Fruit fly (Drosophila melanogaster) whole organism, embryonic: ENCODE results near the gene trx.

Experiments
- Antp ChIP-seq: fragments of 200-800 bp; sonication (Bioruptor generic); optimal IDR thresholded peaks from 3 replicates; lab custom pipeline; 2016; ENCODE audit warnings: missing biosample characterization, missing genetic modification characterization
- CG10431 ChIP-seq: fragments of 200-800 bp; sonication (Bioruptor generic); optimal IDR thresholded peaks from 3 replicates; lab custom pipeline; 2018; ENCODE audit warnings: missing biosample characterization, mild to moderate bottlenecking, missing genetic modification characterization
- CG10979 ChIP-seq: fragments of 200-800 bp; sonication (Bioruptor generic); optimal IDR thresholded peaks from 2 replicates; lab custom pipeline; 2018; ENCODE audit warnings: missing biosample characterization, mild to moderate bottlenecking, missing genetic modification characterization, moderate library complexity
- CG11456 ChIP-seq: fragments of 200-800 bp; sonication (Bioruptor generic); IDR thresholded peaks from 3 replicates; pipeline ENCODE4 v1.3.6; 2022; ENCODE audit warnings: missing biosample characterization, missing genetic modification characterization
- CG11723 ChIP-seq: fragments of 200-800 bp; sonication (Bioruptor generic); optimal IDR thresholded peaks from 2 replicates; lab custom pipeline; 2017; ENCODE audit warnings: missing biosample characterization, mild to moderate bottlenecking, missing genetic modification characterization
- CG16815 ChIP-seq: fragments of 200-800 bp; sonication (Bioruptor generic); optimal IDR thresholded peaks from 3 replicates; lab custom pipeline; 2017; ENCODE audit warnings: missing biosample characterization, mild to moderate bottlenecking, missing genetic modification characterization
- CG17186 ChIP-seq: fragments of 200-800 bp; sonication (Bioruptor generic); optimal IDR thresholded peaks from 3 replicates; lab custom pipeline; 2017; ENCODE audit warnings: missing biosample characterization, missing genetic modification reagents, missing genetic modification characterization
- CG17328 ChIP-seq: fragments of 200-800 bp; sonication (Bioruptor generic); IDR thresholded peaks from 2 replicates; pipeline ENCODE4 v1.3.6; 2022; ENCODE audit warnings: missing biosample characterization, missing genetic modification characterization
- CG17361 ChIP-seq: fragments of 200-800 bp; sonication (Bioruptor generic); IDR thresholded peaks from 3 replicates; pipeline ENCODE4 v1.3.6; 2022; ENCODE audit warnings: missing biosample characterization, missing genetic modification characterization
- CG17912 ChIP-seq: fragments of 200-800 bp; sonication (Bioruptor generic); optimal IDR thresholded peaks from 2 replicates; lab custom pipeline; 2018; ENCODE audit warnings: missing biosample characterization, mild to moderate bottlenecking, missing genetic modification characterization
- CG2120 ChIP-seq: fragments of 200-800 bp; sonication (Bioruptor generic); optimal IDR thresholded peaks from 3 replicates; lab custom pipeline; 2016; ENCODE audit warnings: missing biosample characterization, missing genetic modification characterization
- CG31441 ChIP-seq: fragments of 200-800 bp; sonication (Bioruptor generic); IDR thresholded peaks from 2 replicates; pipeline ENCODE4 v1.3.6; 2022; ENCODE audit warnings: missing biosample characterization, missing genetic modification characterization
- CG4360 ChIP-seq: fragments of 200-800 bp; sonication (Bioruptor generic); IDR thresholded peaks from 2 replicates; pipeline ENCODE4 v1.3.6; 2022; ENCODE audit warnings: missing biosample characterization, missing genetic modification characterization
- CG6689 ChIP-seq: fragments of 200-800 bp; sonication (Bioruptor generic); IDR thresholded peaks from 2 replicates; pipeline ENCODE4 v1.3.6; 2022; ENCODE audit warnings: missing biosample characterization, missing genetic modification characterization
- CG8089 ChIP-seq: fragments of 200-800 bp; sonication (Bioruptor generic); optimal IDR thresholded peaks from 3 replicates; lab custom pipeline; 2016; ENCODE audit warnings: missing biosample characterization, missing genetic modification characterization
- CG8765 ChIP-seq: fragments of 200-800 bp; sonication (Bioruptor generic); IDR thresholded peaks from 2 replicates; pipeline ENCODE4 v1.3.6; 2022; ENCODE audit warnings: missing biosample characterization, missing genetic modification characterization
- CG9437 ChIP-seq: fragments of 200-800 bp; sonication (Bioruptor generic); optimal IDR thresholded peaks from 2 replicates; lab custom pipeline; 2018; ENCODE audit warnings: missing biosample characterization, mild to moderate bottlenecking, missing genetic modification characterization
- CG9876 ChIP-seq: fragments of 200-800 bp; sonication (Bioruptor generic); optimal IDR thresholded peaks from 2 replicates; lab custom pipeline; 2016; ENCODE audit warnings: missing biosample characterization, missing genetic modification characterization
- CoRest ChIP-seq: fragments of 200-800 bp; sonication (Bioruptor generic); optimal IDR thresholded peaks from 3 replicates; lab custom pipeline; 2018; ENCODE audit warnings: missing biosample characterization, mild to moderate bottlenecking, missing genetic modification characterization, moderate library complexity
- Dad ChIP-seq: fragments of 200-800 bp; sonication (Bioruptor generic); optimal IDR thresholded peaks from 3 replicates; lab custom pipeline; 2016; ENCODE audit warnings: missing biosample characterization, missing genetic modification characterization
- Deaf1 ChIP-seq: fragments of 200-800 bp; optimal IDR thresholded peaks from 3 replicates; lab custom pipeline; 2019; ENCODE audit warnings: missing biosample characterization, mild to moderate bottlenecking, missing genetic modification characterization, moderate library complexity
- Hr51 ChIP-seq, 2 experiments: fragments of 200-800 bp; sonication (Bioruptor generic); optimal IDR thresholded peaks; 2 replicates in 1 of 2; 3 replicates in 1 of 2; lab custom pipeline; 2016 to 2018; ENCODE audit warnings: missing biosample characterization in 2 of 2, missing genetic modification characterization in 2 of 2, mild to moderate bottlenecking in 1 of 2, moderate library complexity in 1 of 2
- Lpt ChIP-seq: fragments of >200 bp; optimal IDR thresholded peaks from 2 replicates; lab custom pipeline; 2018; ENCODE audit warnings: missing biosample characterization, missing genetic modification characterization
- MESR4 ChIP-seq: fragments of 200-800 bp; sonication (Bioruptor generic); optimal IDR thresholded peaks from 2 replicates; lab custom pipeline; 2018; ENCODE audit warnings: missing biosample characterization, mild to moderate bottlenecking, missing genetic modification characterization, moderate library complexity
- Stat92E ChIP-seq, 3 experiments: fragments of >200 bp in 2 of 3; fragments of 200-800 bp in 1 of 3; sonication (Bioruptor generic) in 1 of 3; optimal IDR thresholded peaks; 2 replicates each; lab custom pipeline; 2017 to 2019; ENCODE audit warnings: missing biosample characterization in 3 of 3, missing genetic modification characterization in 3 of 3, mild to moderate bottlenecking in 1 of 3, moderate library complexity in 1 of 3
- abd-A ChIP-seq: fragments of 200-800 bp; sonication (Bioruptor generic); optimal IDR thresholded peaks from 3 replicates; lab custom pipeline; 2019; ENCODE audit warnings: missing biosample characterization, mild to moderate bottlenecking, missing genetic modification characterization, moderate library complexity
- bsh ChIP-seq, 2 experiments: fragments of 200-800 bp; sonication (Bioruptor generic); optimal IDR thresholded peaks; 2 replicates each; lab custom pipeline; 2017 to 2018; ENCODE audit warnings: mild to moderate bottlenecking in 2 of 2, missing biosample characterization in 2 of 2, missing genetic modification characterization in 2 of 2, moderate library complexity in 1 of 2
- cato ChIP-seq: fragments of 200-800 bp; sonication (Bioruptor generic); optimal IDR thresholded peaks from 2 replicates; lab custom pipeline; 2016; ENCODE audit warnings: missing biosample characterization, missing genetic modification characterization, borderline replicate concordance
- crp ChIP-seq, 2 experiments: fragments of 200-800 bp; sonication (Bioruptor generic); optimal IDR thresholded peaks; 2 replicates in 1 of 2; 3 replicates in 1 of 2; lab custom pipeline; 2017; ENCODE audit warnings: missing biosample characterization in 2 of 2, missing genetic modification characterization in 2 of 2, mild to moderate bottlenecking in 1 of 2, moderate library complexity in 1 of 2
- dpn ChIP-seq, 2 experiments: fragments of 200-800 bp; sonication (Bioruptor generic); optimal IDR thresholded peaks; 3 replicates each; lab custom pipeline; 2016; ENCODE audit warnings: missing biosample characterization in 2 of 2, missing genetic modification characterization in 2 of 2
- fd3F ChIP-seq: fragments of 200-800 bp; sonication (Bioruptor generic); optimal IDR thresholded peaks from 2 replicates; lab custom pipeline; 2018; ENCODE audit warnings: missing biosample characterization, mild to moderate bottlenecking, missing genetic modification characterization, moderate library complexity
- fu2 ChIP-seq: fragments of 200-800 bp; sonication (Bioruptor generic); optimal IDR thresholded peaks from 2 replicates; lab custom pipeline; 2016; ENCODE audit warnings: missing biosample characterization, missing genetic modification characterization
- gcm2 ChIP-seq: fragments of 200-800 bp; sonication (Bioruptor generic); optimal IDR thresholded peaks from 2 replicates; lab custom pipeline; 2016; ENCODE audit warnings: missing biosample characterization, missing genetic modification characterization
- gfzf ChIP-seq: fragments of 200-800 bp; sonication (Bioruptor generic); optimal IDR thresholded peaks from 2 replicates; lab custom pipeline; 2016; ENCODE audit warnings: missing biosample characterization, mild to moderate bottlenecking, missing genetic modification characterization, moderate library complexity
- grau ChIP-seq: fragments of 200-800 bp; optimal IDR thresholded peaks from 3 replicates; lab custom pipeline; 2019; ENCODE audit warnings: missing biosample characterization, mild to moderate bottlenecking, missing genetic modification characterization, moderate library complexity
- gro ChIP-seq: fragments of 200-800 bp; sonication (Bioruptor generic); optimal IDR thresholded peaks from 2 replicates; lab custom pipeline; 2016; ENCODE audit warnings: missing biosample characterization, missing genetic modification characterization
- klu ChIP-seq: fragments of 200-800 bp; sonication (Bioruptor generic); IDR thresholded peaks from 2 replicates; pipeline ENCODE4 v1.3.6; 2022; ENCODE audit warnings: missing biosample characterization, missing genetic modification characterization
- lilli ChIP-seq: fragments of 200-800 bp; sonication (Bioruptor generic); optimal IDR thresholded peaks from 3 replicates; lab custom pipeline; 2016; ENCODE audit warnings: missing biosample characterization, missing genetic modification characterization
- lmd ChIP-seq: fragments of 200-800 bp; sonication (Bioruptor generic); IDR thresholded peaks from 2 replicates; pipeline ENCODE4 v1.3.6; 2022; ENCODE audit warnings: missing biosample characterization, missing genetic modification characterization
- p53 ChIP-seq: fragments of 200-800 bp; sonication (Bioruptor generic); optimal IDR thresholded peaks from 2 replicates; lab custom pipeline; 2016; ENCODE audit warnings: missing biosample characterization, missing genetic modification characterization
- pnt ChIP-seq: fragments of 200-800 bp; sonication (Bioruptor generic); optimal IDR thresholded peaks from 3 replicates; lab custom pipeline; 2016; ENCODE audit warnings: missing biosample characterization, missing genetic modification characterization
- ranshi ChIP-seq: fragments of 200-800 bp; sonication (Bioruptor generic); IDR thresholded peaks from 2 replicates; pipeline ENCODE4 v1.3.6; 2022; ENCODE audit warnings: missing biosample characterization, missing genetic modification characterization
- repo ChIP-seq: fragments of 200-800 bp; sonication (Bioruptor generic); optimal IDR thresholded peaks from 2 replicates; lab custom pipeline; 2016; ENCODE audit warnings: missing biosample characterization, missing genetic modification characterization
- scrt ChIP-seq: fragments of 200-800 bp; sonication (Bioruptor generic); optimal IDR thresholded peaks from 2 replicates; lab custom pipeline; 2018; ENCODE audit warnings: missing biosample characterization, mild to moderate bottlenecking, missing genetic modification characterization, moderate library complexity
- shn ChIP-seq: fragments of 200-800 bp; sonication (Bioruptor generic); optimal IDR thresholded peaks from 3 replicates; lab custom pipeline; 2016; ENCODE audit warnings: missing biosample characterization, missing genetic modification characterization
- sisA ChIP-seq: fragments of 200-800 bp; sonication (Bioruptor generic); IDR thresholded peaks from 2 replicates; pipeline ENCODE4 v1.3.6; 2022; ENCODE audit warnings: missing biosample characterization, missing genetic modification characterization
- slp2 ChIP-seq: fragments of 200-800 bp; sonication (Bioruptor generic); optimal IDR thresholded peaks from 2 replicates; lab custom pipeline; 2016; ENCODE audit warnings: missing biosample characterization, missing genetic modification characterization
- sug ChIP-seq: fragments of 200-800 bp; optimal IDR thresholded peaks from 2 replicates; lab custom pipeline; 2019; ENCODE audit warnings: missing biosample characterization, mild to moderate bottlenecking, missing genetic modification characterization, moderate library complexity
- ttk ChIP-seq: fragments of 200-800 bp; sonication (Bioruptor generic); IDR thresholded peaks from 2 replicates; pipeline ENCODE4 v2.1.2; 2022; ENCODE audit warnings: missing biosample characterization, missing genetic modification characterization
- unc-4 ChIP-seq: fragments of 200-800 bp; sonication (Bioruptor generic); IDR thresholded peaks from 2 replicates; pipeline ENCODE4 v1.3.6; 2022; ENCODE audit warnings: missing biosample characterization, missing genetic modification characterization; ENCODE audit not compliant: partially characterized antibody

Gene trx

dm6 chr3R:14277894-14278522 lies 8.7 kb downstream of the trx start (continued):
- TF ChIP-seq lmd (peak; percentile 74; the same call in 1 of the 2 replicates), repo (GFP tag; lab: Kevin White, UChicago) (no peak), CG8765 (GFP tag; lab: Robert Waterston, UW) (peak; percentile 89), shn (GFP tag; lab: Kevin White, UChicago) (no peak), lilli (GFP tag; lab: Kevin White, UChicago) (no peak), pnt (GFP tag; lab: Kevin White, UChicago) (no peak), sug (no peak), CG17361 (GFP tag; lab: Robert Waterston, UW) (peak; percentile 87), Deaf1 (tag; lab: Kevin White, UChicago) (peak; percentile 89), unc-4 (GFP tag; lab: Robert Waterston, UW) (no peak), klu (GFP tag; lab: Robert Waterston, UW) (peak; percentile 45; the same call in 1 of the 2 replicates), CoRest (tag; lab: Kevin White, UChicago) (peak; percentile 79), CG17186 (GFP tag; lab: Kevin White, UChicago) (no peak), Stat92E (GFP tag; optimal IDR thresholded peaks at IDR 0.05; lab: Kevin White, UChicago) (no peak), CG2120 (GFP tag; lab: Kevin White, UChicago) (no peak), dpn (GFP tag; optimal IDR thresholded peaks at IDR 0.05; lab: Kevin White, UChicago) (peak; percentile 41 to 62), CG8089 (GFP tag; lab: Kevin White, UChicago) (no peak), CG10979 (tag; lab: Kevin White, UChicago) (peak; percentile 93), cato (peak; percentile 36), CG6689 (GFP tag; lab: Robert Waterston, UW) (peak; percentile 91), abd-A (tag; lab: Kevin White, UChicago) (no peak), gcm2 (GFP tag; lab: Kevin White, UChicago) (peak; percentile 18), crp (GFP tag; optimal IDR thresholded peaks at IDR 0.05; lab: Kevin White, UChicago) (peak in 1 of 2 experiments; percentile 10), fd3F (GFP tag; lab: Kevin White, UChicago) (no peak), ttk (GFP tag; lab: Robert Waterston, UW) (peak; percentile 61), p53 (no peak), grau (peak; percentile 83), CG10431 (GFP tag; lab: Kevin White, UChicago) (no peak), fu2 (no peak), gro (GFP tag; lab: Kevin White, UChicago) (no peak), slp2 (no peak), Hr51 (GFP tag; optimal IDR thresholded peaks at IDR 0.05; lab: Kevin White, UChicago) (peak in 1 of 2 experiments; percentile 79), CG11456 (peak; percentile 76), Antp (no peak), CG9437 (peak; percentile 54), scrt (GFP tag; lab: Kevin White, UChicago) (no peak), Lpt (no peak), gfzf (GFP tag; lab: Kevin White, UChicago) (no peak), Dad (GFP tag; lab: Kevin White, UChicago) (peak; percentile 20), CG31441 (peak; percentile 79), CG17328 (GFP tag; lab: Robert Waterston, UW) (peak; percentile 91), sisA (GFP tag; lab: Robert Waterston, UW) (peak; percentile 70), ranshi (peak; percentile 80), MESR4 (GFP tag; lab: Kevin White, UChicago) (no peak), CG11723 (GFP tag; lab: Kevin White, UChicago) (no peak), CG4360 (GFP tag; lab: Robert Waterston, UW) (peak; percentile 66), CG9876 (GFP tag; lab: Kevin White, UChicago) (no peak), CG16815 (GFP tag; lab: Kevin White, UChicago) (peak; percentile 82), CG17912 (GFP tag; lab: Kevin White, UChicago) (no peak), bsh (GFP tag; optimal IDR thresholded peaks at IDR 0.05; lab: Kevin White, UChicago) (peak; percentile 79 to 94)
